Worm (Caenorhabditis elegans): ENCODE results near the gene F56C4.2.
A peak's percentile ranks its signal among the peaks of the same experiment; 100 is the strongest.
"Not testable (repeated sequence)": the region's sequence is repeated elsewhere in the genome, so short reads cannot be mapped to it uniquely, and the experiment has no call there.

The F56C4.2 gene

ce11 chrIV:10654047-10654446, 15.0 kb downstream of the F56C4.2 start, which contains the start of gene glb-19:
Gene glb-19 (minus strand): TSS chrIV:10654147.
- not testable (repeated sequence) for TF ChIP-seq dmd-4, ceh-82, ztf-4 (tag; optimal IDR thresholded peaks at IDR 0.05)

ce11 chrIV:10656770-10657323, 17.8 kb downstream of the F56C4.2 start, which contains the start of gene K08C7.1:
Gene K08C7.1 (plus strand): TSS chrIV:10656812.
- TF ChIP-seq fos-1 (tag; optimal IDR thresholded peaks at IDR 0.05) (peak; percentile 31), C34F6.9 (tag; optimal IDR thresholded peaks at IDR 0.05) (no peak)

ce11 chrIV:10661072-10661471, 22.0 kb downstream of the F56C4.2 start:
- TF ChIP-seq fos-1 (tag; optimal IDR thresholded peaks at IDR 0.05): peak; percentile 62
- TF ChIP-seq nhr-129 (tag; optimal IDR thresholded peaks at IDR 0.05): no peak

- TF ChIP-seq nhr-21 (tag; optimal IDR thresholded peaks at IDR 0.05) (no peak), lsy-2 (tag; optimal IDR thresholded peaks at IDR 0.05) (no peak), Y55F3AM.14 (GFP tag; optimal IDR thresholded peaks at IDR 0.05) (no peak), peb-1 (tag; optimal IDR thresholded peaks at IDR 0.05) (no peak), blmp-1 (tag; optimal IDR thresholded peaks at IDR 0.05; ENCODE audit: insufficient read depth) (no peak), unc-62 (GFP tag; optimal IDR thresholded peaks at IDR 0.05) (no peak), fos-1 (tag; optimal IDR thresholded peaks at IDR 0.05) (peak; percentile 52), lin-39 (tag; optimal IDR thresholded peaks at IDR 0.05) (no peak), ZK546.5 (tag; optimal IDR thresholded peaks at IDR 0.05) (no peak), gmeb-1 (tag; optimal IDR thresholded peaks at IDR 0.05) (peak; percentile 8), aly-2 (tag; optimal IDR thresholded peaks at IDR 0.05) (no peak)
Observed at ce11 chrIV:10661760-10662159, 22.7 kb downstream of the F56C4.2 start, which contains the start of gene fmo-1. Gene fmo-1 (plus strand): TSS chrIV:10661857.

ce11 chrIV:10664134-10664533, 25.1 kb downstream of the F56C4.2 start, which contains the start of gene K08C7.7:
Gene K08C7.7 (plus strand): TSS chrIV:10664434.
- TF ChIP-seq nhr-6 (tag; optimal IDR thresholded peaks at IDR 0.05) (no peak), F13H6.1 (tag; optimal IDR thresholded peaks at IDR 0.05) (no peak), peb-1 (tag; optimal IDR thresholded peaks at IDR 0.05) (no peak), crh-2 (tag; optimal IDR thresholded peaks at IDR 0.05) (no peak), Y55F3AM.14 (GFP tag; optimal IDR thresholded peaks at IDR 0.05) (no peak), nhr-21 (tag; optimal IDR thresholded peaks at IDR 0.05) (no peak), sma-9 (GFP tag; optimal IDR thresholded peaks at IDR 0.05) (no peak), sma-9 (tag; optimal IDR thresholded peaks at IDR 0.05) (no peak), skn-1 (tag; optimal IDR thresholded peaks at IDR 0.05) (no peak), nhr-11 (tag; optimal IDR thresholded peaks at IDR 0.05) (no peak), ztf-1 (GFP tag; conservative IDR thresholded peaks at IDR 0.05) (no peak), ztf-11 (tag; optimal IDR thresholded peaks at IDR 0.05) (no peak), unc-39 (tag; optimal IDR thresholded peaks at IDR 0.05) (no peak), egl-27 (tag; optimal IDR thresholded peaks at IDR 0.05) (no peak), lin-13 (GFP tag; optimal IDR thresholded peaks at IDR 0.05) (no peak), dmd-4 (tag; optimal IDR thresholded peaks at IDR 0.05) (no peak), aly-2 (tag; optimal IDR thresholded peaks at IDR 0.05) (no peak), sma-3 (GFP tag; optimal IDR thresholded peaks at IDR 0.05) (no peak)

- TF ChIP-seq dmd-4 (tag; optimal IDR thresholded peaks at IDR 0.05) (no peak), mdl-1 (tag; optimal IDR thresholded peaks at IDR 0.05) (no peak), nhr-77 (tag; optimal IDR thresholded peaks at IDR 0.05) (no peak), nhr-25 (tag; optimal IDR thresholded peaks at IDR 0.05) (no peak), nhr-6 (tag; optimal IDR thresholded peaks at IDR 0.05) (no peak), C34F6.9 (tag; optimal IDR thresholded peaks at IDR 0.05) (no peak), ztf-1 (GFP tag; conservative IDR thresholded peaks at IDR 0.05) (no peak)
Observed at ce11 chrIV:10666523-10666922, 27.4 kb downstream of the F56C4.2 start, which contains the start of gene epi-1. Gene epi-1 (plus strand): TSS chrIV:10666823.
